Fruit fly (Drosophila melanogaster) Kc167 (cell line): Measurements from ENCODE around the gene CG4325.

Experiments used
- Sin3A ChIP-seq: fragments of >200 bp; optimal IDR thresholded peaks from 2 replicates; lab custom pipeline; 2018; ENCODE audit warnings: missing external identifiers
- psq ChIP-seq: fragments of >200 bp; optimal IDR thresholded peaks from 2 replicates; lab custom pipeline; 2017; ENCODE audit warnings: missing external identifiers
- ttk ChIP-seq: sonication (Bioruptor generic); optimal IDR thresholded peaks from 2 replicates; lab custom pipeline; 2017; ENCODE audit warnings: missing external identifiers

- TF ChIP-seq psq (lab: Kevin White, UChicago) (no peak), ttk (lab: Kevin White, UChicago) (no peak), Sin3A (lab: Kevin White, UChicago) (no peak)
Observed at dm6 chrX:2041981-2042847, 1.4 kb downstream of the CG4325 start, which contains the start of the genes Actn and usp.
